Fruit fly (Drosophila melanogaster): ENCODE data around the gene Tango10.

Gene Tango10

dm6 chrX:11713808-11714528 lies 6.1 kb upstream of the Tango10 start (continued):
- TF ChIP-seq lbe (GFP tag; optimal IDR thresholded peaks at IDR 0.05): peak; percentile 33
- no peak for TF ChIP-seq vnd (GFP tag; IDR thresholded peaks at IDR 0.05; ENCODE audit: partially characterized antibody)
- no peak for TF ChIP-seq eyg (GFP tag; optimal IDR thresholded peaks at IDR 0.05)
- TF ChIP-seq Oli (tag; optimal IDR thresholded peaks at IDR 0.05): no peak
- no peak for TF ChIP-seq pan (optimal IDR thresholded peaks at IDR 0.05)
- TF ChIP-seq pan (GFP tag; optimal IDR thresholded peaks at IDR 0.05 in 1 of 2, IDR thresholded peaks at IDR 0.05 in 1 of 2): no peak
- no peak for TF ChIP-seq CG9609 (GFP tag; optimal IDR thresholded peaks at IDR 0.05)
- no peak for TF ChIP-seq CG30403 (GFP tag; optimal IDR thresholded peaks at IDR 0.05)
- no peak for TF ChIP-seq CG4617 (GFP tag; optimal IDR thresholded peaks at IDR 0.05; ENCODE audit: borderline replicate concordance)
- no peak for TF ChIP-seq oc (tag; optimal IDR thresholded peaks at IDR 0.05)
- no peak for TF ChIP-seq CG1529 (GFP tag; optimal IDR thresholded peaks at IDR 0.05)
- no peak for TF ChIP-seq NC2α (GFP tag; optimal IDR thresholded peaks at IDR 0.05)
- no peak for TF ChIP-seq CG13624 (GFP tag; optimal IDR thresholded peaks at IDR 0.05)
- no peak for TF ChIP-seq CG4282 (GFP tag; optimal IDR thresholded peaks at IDR 0.05)
- no peak for TF ChIP-seq tio (GFP tag; optimal IDR thresholded peaks at IDR 0.05)
- no peak for TF ChIP-seq caup (GFP tag; optimal IDR thresholded peaks at IDR 0.05; ENCODE audit: severe bottlenecking)
- no peak for TF ChIP-seq HLH3B (GFP tag; IDR thresholded peaks at IDR 0.05)
- TF ChIP-seq da (GFP tag; optimal IDR thresholded peaks at IDR 0.05): no peak
- no peak for TF ChIP-seq ap (GFP tag; IDR thresholded peaks at IDR 0.05)
- no peak for TF ChIP-seq Sin3A (optimal IDR thresholded peaks at IDR 0.05)
- TF ChIP-seq Dek (tag; optimal IDR thresholded peaks at IDR 0.05): no peak
- no peak for TF ChIP-seq CG4404 (GFP tag; IDR thresholded peaks at IDR 0.05)
- TF ChIP-seq dimm (GFP tag; IDR thresholded peaks at IDR 0.05): no peak
- TF ChIP-seq stc (GFP tag; IDR thresholded peaks at IDR 0.05): no peak
- peak; percentile 66 for TF ChIP-seq mirr (GFP tag; optimal IDR thresholded peaks at IDR 0.05)
- no peak for TF ChIP-seq CG14710 (tag; optimal IDR thresholded peaks at IDR 0.05)
- TF ChIP-seq Stat92E (GFP tag; optimal IDR thresholded peaks at IDR 0.05): peak in 1 of 3 experiments; percentile 85
- peak; percentile 3 for TF ChIP-seq zf30C (GFP tag; optimal IDR thresholded peaks at IDR 0.05)
- peak; percentile 83 for TF ChIP-seq psq (GFP tag; optimal IDR thresholded peaks at IDR 0.05)
- TF ChIP-seq hb (GFP tag; IDR thresholded peaks at IDR 0.05; ENCODE audit: partially characterized antibody): no peak
- TF ChIP-seq CG6175 (GFP tag; IDR thresholded peaks at IDR 0.05): no peak
- no peak for TF ChIP-seq Dad (GFP tag; optimal IDR thresholded peaks at IDR 0.05)
- no peak for TF ChIP-seq CG6791 (GFP tag; IDR thresholded peaks at IDR 0.05; ENCODE audit: partially characterized antibody)
- peak; percentile 34 for TF ChIP-seq Med (GFP tag)
- TF ChIP-seq CG15601 (tag; optimal IDR thresholded peaks at IDR 0.05): no peak
- TF ChIP-seq ab (GFP tag; optimal IDR thresholded peaks at IDR 0.05): no peak
- no peak for TF ChIP-seq ind (GFP tag; optimal IDR thresholded peaks at IDR 0.05)
- TF ChIP-seq CG2875 (GFP tag; optimal IDR thresholded peaks at IDR 0.05): no peak
- TF ChIP-seq BEAF-32 (GFP tag; optimal IDR thresholded peaks at IDR 0.05): no peak
- no peak for TF ChIP-seq CG7987 (GFP tag; optimal IDR thresholded peaks at IDR 0.05)
- no peak for TF ChIP-seq Optix (GFP tag; IDR thresholded peaks at IDR 0.05)
- TF ChIP-seq CG11456 (GFP tag; IDR thresholded peaks at IDR 0.05): no peak
- TF ChIP-seq peb (GFP tag; IDR thresholded peaks at IDR 0.05): no peak
- no peak for TF ChIP-seq wek (GFP tag; optimal IDR thresholded peaks at IDR 0.05)
- TF ChIP-seq CG12391 (tag; optimal IDR thresholded peaks at IDR 0.05): no peak
- TF ChIP-seq toy (GFP tag; IDR thresholded peaks at IDR 0.05): no peak
- TF ChIP-seq Awh (GFP tag; IDR thresholded peaks at IDR 0.05): no peak
- TF ChIP-seq CG8089 (GFP tag; optimal IDR thresholded peaks at IDR 0.05): no peak
- TF ChIP-seq CG3281 (GFP tag; optimal IDR thresholded peaks at IDR 0.05): no peak
- TF ChIP-seq danr (GFP tag; IDR thresholded peaks at IDR 0.05): no peak
- no peak for TF ChIP-seq CG11560 (tag; IDR thresholded peaks at IDR 0.05)
